Worm (Caenorhabditis elegans) whole organism, young adult: ENCODE data around the gene C34F6.12.

Source experiments
- B0019.2 ChIP-seq: fragments of 200-800 bp; sonication (Bioruptor generic); conservative IDR thresholded peaks from 2 replicates; pipeline ENCODE4 v1.3.6; 2022; ENCODE audit warnings: missing genetic modification reagents, missing genetic modification characterization, missing compliant biosample characterization
- B0035.1 ChIP-seq: sonication (generic microtip); optimal IDR thresholded peaks from 2 replicates; lab custom pipeline; 2016; ENCODE audit warnings: missing genetic modification characterization, mild to moderate bottlenecking, missing compliant biosample characterization, missing genotype, missing genetic modification reagents
- F22D6.2 ChIP-seq: sonication (generic microtip); optimal IDR thresholded peaks from 2 replicates; lab custom pipeline; 2016; ENCODE audit warnings: mild to moderate bottlenecking, missing genetic modification characterization, missing compliant biosample characterization
- F23B12.7 ChIP-seq: sonication (generic microtip); optimal IDR thresholded peaks from 2 replicates; lab custom pipeline; 2017; ENCODE audit warnings: missing genetic modification characterization, mild to moderate bottlenecking, missing compliant biosample characterization, antibody characterized with exemption, moderate library complexity; ENCODE audit not compliant: insufficient read depth
- F49E8.2 ChIP-seq: sonication (generic microtip); optimal IDR thresholded peaks from 3 replicates; lab custom pipeline; 2017; ENCODE audit warnings: missing genetic modification characterization, mild to moderate bottlenecking, missing compliant biosample characterization, antibody characterized with exemption, moderate library complexity; ENCODE audit not compliant: insufficient read depth
- F55B11.4 ChIP-seq: sonication (generic microtip); optimal IDR thresholded peaks from 2 replicates; lab custom pipeline; 2016; ENCODE audit warnings: missing compliant biosample characterization, missing genetic modification characterization, borderline replicate concordance; ENCODE audit not compliant: insufficient read depth
- F57A8.1 ChIP-seq: fragments of 200-800 bp; sonication (Bioruptor generic); optimal IDR thresholded peaks from 2 replicates; lab custom pipeline; 2018; ENCODE audit warnings: mild to moderate bottlenecking, missing genetic modification characterization, moderate library complexity, missing compliant biosample characterization
- Y53F4B.3 ChIP-seq: fragments of 200-800 bp; sonication (Bioruptor generic); IDR thresholded peaks from 2 replicates; pipeline ENCODE4 v1.3.6; 2022; ENCODE audit warnings: missing genetic modification reagents, missing genetic modification characterization, missing compliant biosample characterization
- Y67H2A.10 ChIP-seq: fragments of 200-800 bp; sonication (Bioruptor generic); conservative IDR thresholded peaks from 2 replicates; pipeline ENCODE4 v1.3.6; 2022; ENCODE audit warnings: missing genetic modification reagents, missing genetic modification characterization, missing compliant biosample characterization
- aptf-3 ChIP-seq: fragments of 200-800 bp; sonication (Bioruptor generic); IDR thresholded peaks from 2 replicates; pipeline ENCODE4 v1.3.6; 2022; ENCODE audit warnings: missing genetic modification characterization, missing compliant biosample characterization
- attf-5 ChIP-seq: fragments of 200-800 bp; sonication (Bioruptor generic); optimal IDR thresholded peaks from 2 replicates; lab custom pipeline; 2018; ENCODE audit warnings: mild to moderate bottlenecking, missing genetic modification characterization, missing compliant biosample characterization
- cebp-1 ChIP-seq, 2 experiments: fragments of 200-800 bp in 1 of 2; sonication (Bioruptor generic) in 1 of 2; sonication (generic microtip) in 1 of 2; IDR thresholded peaks in 1 of 2; optimal IDR thresholded peaks in 1 of 2; 2 replicates each; pipeline versions ENCODE4 v1.3.6 to Lab custom; 2017 to 2022; ENCODE audit warnings: missing compliant biosample characterization in 2 of 2, missing genetic modification characterization in 2 of 2, mild to moderate bottlenecking in 1 of 2, missing genetic modification reagents in 1 of 2, moderate library complexity in 1 of 2
- dpff-1 ChIP-seq: sonication (generic microtip); optimal IDR thresholded peaks from 2 replicates; lab custom pipeline; 2017; ENCODE audit warnings: mild to moderate bottlenecking, missing genetic modification characterization, missing compliant biosample characterization
- efl-1 ChIP-seq: fragments of 150-350 bp; optimal IDR thresholded peaks from 2 replicates; lab custom pipeline; 2014; ENCODE audit warnings: missing biosample characterization, missing genetic modification reagents, missing genetic modification characterization
- egrh-3 ChIP-seq: fragments of 200-800 bp; sonication (Bioruptor generic); IDR thresholded peaks from 2 replicates; pipeline ENCODE4 v1.3.6; 2022; ENCODE audit warnings: missing genetic modification reagents, missing genetic modification characterization, missing compliant biosample characterization
- fkh-3 ChIP-seq: sonication (generic microtip); optimal IDR thresholded peaks from 2 replicates; lab custom pipeline; 2016; ENCODE audit warnings: mild to moderate bottlenecking, missing genetic modification characterization, missing compliant biosample characterization
- hlh-26 ChIP-seq: fragments of 200-800 bp; sonication (Bioruptor generic); conservative IDR thresholded peaks from 2 replicates; pipeline ENCODE4 v1.3.6; 2022; ENCODE audit warnings: missing genetic modification reagents, missing genetic modification characterization, missing compliant biosample characterization
- hrde-1 ChIP-seq: sonication (generic microtip); optimal IDR thresholded peaks from 2 replicates; lab custom pipeline; 2016; ENCODE audit warnings: missing genetic modification characterization, mild to moderate bottlenecking, missing compliant biosample characterization, moderate library complexity, missing genotype, missing genetic modification reagents, borderline replicate concordance
- let-607 ChIP-seq, 2 experiments: fragments of 200-800 bp in 1 of 2; sonication (Bioruptor generic) in 1 of 2; sonication (generic microtip) in 1 of 2; optimal IDR thresholded peaks; 2 replicates each; lab custom pipeline; 2016 to 2018; ENCODE audit warnings: mild to moderate bottlenecking in 2 of 2, missing compliant biosample characterization in 2 of 2, missing genetic modification characterization in 2 of 2, moderate library complexity in 2 of 2, missing genotype in 1 of 2
- lin-40 ChIP-seq: sonication (generic microtip); optimal IDR thresholded peaks from 2 replicates; lab custom pipeline; 2016; ENCODE audit warnings: missing genetic modification characterization, mild to moderate bottlenecking, missing compliant biosample characterization, missing genotype, missing genetic modification reagents
- madf-10 ChIP-seq: sonication (generic microtip); optimal IDR thresholded peaks from 2 replicates; lab custom pipeline; 2016; ENCODE audit warnings: mild to moderate bottlenecking, missing genetic modification characterization, missing compliant biosample characterization
- madf-6 ChIP-seq: fragments of 200-800 bp; sonication (Bioruptor generic); IDR thresholded peaks from 2 replicates; pipeline ENCODE4 v1.3.6; 2022; ENCODE audit warnings: missing genetic modification reagents, missing genetic modification characterization, missing compliant biosample characterization
- nfya-1 ChIP-seq: sonication (generic microtip); optimal IDR thresholded peaks from 2 replicates; lab custom pipeline; 2017; ENCODE audit warnings: antibody characterized with exemption, missing compliant biosample characterization, missing genetic modification characterization, borderline replicate concordance; ENCODE audit not compliant: insufficient read depth
- nfya-2 ChIP-seq: fragments of 200-800 bp; sonication (Bioruptor generic); IDR thresholded peaks from 2 replicates; pipeline ENCODE4 v1.3.6; 2022; ENCODE audit warnings: missing genetic modification reagents, missing genetic modification characterization, missing compliant biosample characterization
- nhr-27 ChIP-seq: fragments of 200-800 bp; sonication (Bioruptor generic); optimal IDR thresholded peaks from 2 replicates; lab custom pipeline; 2018; ENCODE audit warnings: mild to moderate bottlenecking, missing genetic modification characterization, moderate library complexity, missing compliant biosample characterization
- nhr-80 ChIP-seq: sonication (generic microtip); optimal IDR thresholded peaks from 2 replicates; lab custom pipeline; 2016; ENCODE audit warnings: missing genetic modification characterization, missing compliant biosample characterization
- pbrm-1 ChIP-seq: fragments of 200-800 bp; sonication (Bioruptor generic); IDR thresholded peaks from 2 replicates; pipeline ENCODE4 v1.3.6; 2022; ENCODE audit warnings: missing genetic modification reagents, missing genetic modification characterization, missing compliant biosample characterization
- sdz-38 ChIP-seq: sonication (generic microtip); optimal IDR thresholded peaks from 2 replicates; lab custom pipeline; 2016; ENCODE audit warnings: missing genotype, missing genetic modification characterization, missing compliant biosample characterization
- tbp1 ChIP-seq: fragments of 200-800 bp; sonication (Bioruptor generic); optimal IDR thresholded peaks from 2 replicates; lab custom pipeline; 2018; ENCODE audit warnings: mild to moderate bottlenecking, missing genetic modification characterization, missing compliant biosample characterization
- tbx-9 ChIP-seq: sonication (generic microtip); optimal IDR thresholded peaks from 2 replicates; lab custom pipeline; 2016; ENCODE audit warnings: borderline replicate concordance, missing genetic modification characterization, inconsistent platforms, missing compliant biosample characterization
- unc-62 ChIP-seq: fragments of 150-350 bp; optimal IDR thresholded peaks from 2 replicates; lab custom pipeline; 2014; ENCODE audit warnings: missing biosample characterization, missing genetic modification reagents, missing genetic modification characterization
- ztf-26 ChIP-seq: sonication (generic microtip); optimal IDR thresholded peaks from 2 replicates; lab custom pipeline; 2017; ENCODE audit warnings: missing genetic modification characterization, missing compliant biosample characterization

Gene C34F6.12

ce11 chrX:11185498-11185897 is 41.0 kb downstream of the C34F6.12 start, which contains the start of gene gnrr-7:
Gene gnrr-7, plus strand, starts transcription at chrX:11185798.
- TF ChIP-seq fkh-3 (tag; lab: Kevin White, UChicago) (no peak), B0035.1 (tag; lab: Kevin White, UChicago) (no peak), pbrm-1 (GFP tag; lab: Robert Waterston, UW) (no peak), F23B12.7 (no peak), nfya-2 (GFP tag; lab: Robert Waterston, UW) (no peak), F55B11.4 (tag; lab: Kevin White, UChicago) (no peak), sdz-38 (tag; lab: Kevin White, UChicago) (no peak), dpff-1 (no peak), nfya-1 (tag; lab: Kevin White, UChicago) (no peak), F57A8.1 (GFP tag; lab: Kevin White, UChicago) (no peak), tbx-9 (no peak), cebp-1 (GFP tag; IDR thresholded peaks at IDR 0.05; lab: Robert Waterston, UW) (no peak), cebp-1 (tag; optimal IDR thresholded peaks at IDR 0.05; lab: Kevin White, UChicago) (no peak), lin-40 (tag; lab: Kevin White, UChicago) (no peak), F49E8.2 (tag; lab: Kevin White, UChicago) (no peak), let-607 (tag; optimal IDR thresholded peaks at IDR 0.05; lab: Kevin White, UChicago) (no peak), attf-5 (GFP tag; lab: Kevin White, UChicago) (no peak), hlh-26 (no peak)

DNA sequence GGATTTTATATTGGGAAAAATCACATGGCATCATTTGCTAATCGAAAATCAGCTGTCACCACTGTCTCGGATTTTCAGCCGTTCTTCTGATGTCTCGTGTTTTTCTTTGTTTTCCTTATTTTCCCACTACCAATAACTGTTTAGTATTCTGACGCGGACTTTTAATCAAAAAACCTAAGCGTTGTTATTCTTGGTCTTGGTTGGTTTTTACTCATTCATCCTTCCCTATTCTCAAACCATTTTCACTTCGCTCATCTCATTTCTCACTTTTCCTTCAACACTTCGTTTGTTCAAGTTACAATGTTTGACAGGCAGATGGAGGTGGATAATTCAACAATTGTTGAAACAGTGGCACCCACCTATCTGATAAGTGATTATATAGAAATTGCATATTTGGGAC is 47.9 kb downstream of the C34F6.12 start, which contains the start of gene gnrr-6:
gnrr-6 (plus strand) TSS at position 301 of the 400 bp plus-strand sequence.
- no peak for TF ChIP-seq nhr-80 (tag; lab: Kevin White, UChicago)
- no peak for TF ChIP-seq pbrm-1 (GFP tag; lab: Robert Waterston, UW)
- TF ChIP-seq unc-62 (GFP tag; lab: Kevin White, UChicago), result no peak
- no peak for TF ChIP-seq hrde-1 (tag; lab: Kevin White, UChicago)
- no peak for TF ChIP-seq F55B11.4 (tag; lab: Kevin White, UChicago)
- TF ChIP-seq efl-1 (GFP tag; lab: Kevin White, UChicago), result no peak
- no peak for TF ChIP-seq egrh-3 (GFP tag; lab: Robert Waterston, UW)
- TF ChIP-seq madf-6, result no peak
- TF ChIP-seq Y53F4B.3 (GFP tag; lab: Robert Waterston, UW), result no peak
- no peak for TF ChIP-seq Y67H2A.10
- TF ChIP-seq aptf-3 (GFP tag; lab: Robert Waterston, UW), result no peak
- TF ChIP-seq ztf-26 (tag; lab: Kevin White, UChicago), result no peak
- TF ChIP-seq cebp-1 (GFP tag; IDR thresholded peaks at IDR 0.05; lab: Robert Waterston, UW), result no peak
- TF ChIP-seq cebp-1 (tag; optimal IDR thresholded peaks at IDR 0.05; lab: Kevin White, UChicago), result no peak
- TF ChIP-seq F22D6.2 (tag; lab: Kevin White, UChicago), result no peak
- TF ChIP-seq nhr-27, result no peak
- TF ChIP-seq tbp1, result no peak
- no peak for TF ChIP-seq B0019.2
- no peak for TF ChIP-seq sdz-38 (tag; lab: Kevin White, UChicago)
- TF ChIP-seq madf-10, result no peak
- TF ChIP-seq, all 124 proteins: peak for 0
